Worm (Caenorhabditis elegans): ENCODE measurements around the gene tag-342.

tag-342 gene

DNA sequence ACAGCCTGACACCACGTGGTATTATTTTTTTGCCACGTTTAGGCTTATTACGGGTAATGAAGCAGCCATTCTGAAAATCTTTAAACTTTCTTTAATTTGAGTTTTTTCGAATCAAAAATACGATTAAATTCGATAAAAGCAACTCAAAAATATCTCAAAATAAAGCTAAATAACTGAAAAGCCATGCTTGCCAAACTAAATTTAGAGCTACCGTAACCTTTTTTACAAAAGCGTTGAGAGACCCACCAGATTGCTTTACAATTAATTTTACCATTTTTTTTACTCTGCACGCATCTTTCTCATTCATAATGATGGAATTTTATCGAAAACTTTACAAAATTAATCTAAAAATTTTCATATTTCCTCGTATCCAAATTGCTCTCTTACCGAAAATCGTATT lies 20.1 kb downstream of the tag-342 start:
- no peak for TF ChIP-seq hmg-4 (GFP tag; optimal IDR thresholded peaks at IDR 0.05)
- TF ChIP-seq scrt-1 (GFP tag; IDR thresholded peaks at IDR 0.05), result no peak
- TF ChIP-seq F13C5.2 (tag; optimal IDR thresholded peaks at IDR 0.05), result no peak
- TF ChIP-seq flt-1 (GFP tag; IDR thresholded peaks at IDR 0.05), result no peak
- TF ChIP-seq pes-1 (GFP tag; IDR thresholded peaks at IDR 0.05), result no peak
- no peak for TF ChIP-seq hmbx-1 (tag; optimal IDR thresholded peaks at IDR 0.05)
- no peak for TF ChIP-seq aly-1 (tag; optimal IDR thresholded peaks at IDR 0.05)
- no peak for TF ChIP-seq B0310.2 (tag; optimal IDR thresholded peaks at IDR 0.05)
- TF ChIP-seq ceh-13 (GFP tag; optimal IDR thresholded peaks at IDR 0.05), result no peak
- no peak for TF ChIP-seq tra-4 (tag; optimal IDR thresholded peaks at IDR 0.05)
- no peak for TF ChIP-seq tbx-11 (GFP tag; IDR thresholded peaks at IDR 0.05)
- TF ChIP-seq ama-1 (optimal IDR thresholded peaks at IDR 0.05), result no peak
- no peak for TF ChIP-seq tbx-37 (GFP tag; conservative IDR thresholded peaks at IDR 0.05)
- no peak for TF ChIP-seq sea-1 (GFP tag; conservative IDR thresholded peaks at IDR 0.05)
- no peak for TF ChIP-seq hnd-1 (tag; optimal IDR thresholded peaks at IDR 0.05)
- no peak for TF ChIP-seq ets-7 (tag; optimal IDR thresholded peaks at IDR 0.05)
- no peak for TF ChIP-seq ceh-36 (tag; optimal IDR thresholded peaks at IDR 0.05)

DNA sequence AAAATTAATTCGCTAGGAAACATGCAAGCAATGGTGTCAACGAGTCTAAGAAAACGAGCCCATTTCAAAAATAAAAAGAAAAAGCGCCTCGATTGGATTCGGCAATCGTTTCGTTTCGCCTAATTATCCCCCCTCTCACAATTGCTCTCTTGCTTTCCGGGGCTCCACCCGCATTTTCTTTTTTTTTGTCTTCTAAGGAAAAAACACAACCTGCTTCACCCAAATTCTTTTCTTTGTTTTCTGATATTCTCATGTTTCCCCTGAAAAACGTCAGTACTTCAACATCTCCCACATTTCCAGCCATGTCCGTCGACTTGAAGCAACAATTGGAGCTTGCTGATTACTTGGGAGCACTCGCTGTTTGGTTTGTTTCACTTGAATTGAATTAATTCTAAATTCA lies 20.5 kb downstream of the tag-342 start, which contains the start of gene nlp-36:
Gene nlp-36 (plus strand): TSS at position 301 of the 400 bp plus-strand sequence.
- TF ChIP-seq tbx-11 (GFP tag; IDR thresholded peaks at IDR 0.05) (no peak), aly-1 (tag; optimal IDR thresholded peaks at IDR 0.05) (no peak), hnd-1 (tag; optimal IDR thresholded peaks at IDR 0.05) (no peak), ama-1 (optimal IDR thresholded peaks at IDR 0.05) (no peak), B0310.2 (tag; optimal IDR thresholded peaks at IDR 0.05) (no peak), tra-4 (tag; optimal IDR thresholded peaks at IDR 0.05) (no peak)

DNA sequence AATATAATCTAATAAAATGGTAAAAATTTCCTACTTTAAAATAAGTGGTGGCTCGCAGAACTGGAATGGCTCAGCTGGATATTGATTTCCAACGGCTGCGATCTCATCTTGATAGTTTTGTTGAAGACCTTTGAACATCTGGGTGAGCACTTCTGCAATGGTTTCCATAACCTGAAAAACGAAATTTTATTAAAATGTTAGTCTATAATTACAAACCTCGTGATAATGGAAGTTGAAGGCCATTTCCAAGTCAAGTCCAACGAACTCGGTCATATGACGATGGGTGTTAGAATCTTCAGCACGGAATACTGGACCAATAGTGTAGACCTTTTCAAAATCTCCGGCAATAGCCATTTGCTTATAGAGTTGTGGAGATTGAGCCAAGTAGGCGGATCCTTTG lies 21.8 kb downstream of the tag-342 start:
- TF ChIP-seq ets-7 (tag; optimal IDR thresholded peaks at IDR 0.05) (no peak), sea-1 (GFP tag; conservative IDR thresholded peaks at IDR 0.05) (no peak), F13C5.2 (tag; optimal IDR thresholded peaks at IDR 0.05) (no peak), pes-1 (GFP tag; IDR thresholded peaks at IDR 0.05) (no peak), ceh-13 (GFP tag; optimal IDR thresholded peaks at IDR 0.05) (no peak), hmbx-1 (tag; optimal IDR thresholded peaks at IDR 0.05) (no peak), aly-1 (tag; optimal IDR thresholded peaks at IDR 0.05) (no peak), hnd-1 (tag; optimal IDR thresholded peaks at IDR 0.05) (no peak), tra-4 (tag; optimal IDR thresholded peaks at IDR 0.05) (no peak), tbx-37 (GFP tag; conservative IDR thresholded peaks at IDR 0.05) (no peak), tbx-11 (GFP tag; IDR thresholded peaks at IDR 0.05) (no peak), ama-1 (optimal IDR thresholded peaks at IDR 0.05) (no peak), flt-1 (GFP tag; IDR thresholded peaks at IDR 0.05) (no peak), scrt-1 (GFP tag; IDR thresholded peaks at IDR 0.05) (no peak), ceh-36 (tag; optimal IDR thresholded peaks at IDR 0.05) (no peak)

DNA sequence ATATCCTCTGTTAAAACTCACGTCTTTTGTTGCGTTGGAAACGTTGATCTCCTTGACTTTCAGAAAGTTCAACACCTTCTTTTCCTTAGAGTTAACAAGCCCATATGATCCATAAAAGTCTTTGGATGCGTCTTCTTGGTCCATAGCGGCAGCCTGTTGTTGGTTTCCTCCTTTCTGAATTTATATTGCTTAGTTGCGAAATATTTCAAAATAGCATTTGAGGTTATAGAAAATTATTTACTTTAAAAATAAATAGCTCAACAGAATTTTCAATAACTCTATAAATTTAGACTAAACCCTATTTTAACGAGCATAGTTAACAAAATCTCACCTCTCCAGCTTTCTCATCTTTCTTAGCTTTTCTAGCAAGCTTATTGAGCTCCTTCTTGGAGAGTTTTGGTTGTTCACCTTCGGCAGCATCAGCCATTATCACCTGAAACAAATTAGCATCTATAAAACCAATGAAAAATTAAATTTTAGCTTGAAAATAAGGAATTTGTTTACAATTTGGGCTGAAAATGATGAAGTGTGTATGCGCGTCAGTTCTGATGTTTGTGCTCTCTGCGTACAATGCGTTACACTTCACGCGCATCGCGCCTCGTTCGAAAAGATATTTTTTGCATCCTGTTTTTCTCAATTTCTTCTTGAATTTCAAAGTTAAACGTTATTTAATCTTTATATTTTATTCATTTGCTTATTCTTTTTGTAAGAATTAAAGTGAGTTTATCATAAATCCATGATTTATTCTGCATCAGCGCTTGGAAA lies 23.0 kb downstream of the tag-342 start, which contains the start of the genes dars-1 and ctr-9:
Gene dars-1 (minus strand): TSS at position 433 of the 765 bp plus-strand sequence.
Gene ctr-9 (plus strand): TSS at position 614 of the 765 bp plus-strand sequence.
- TF ChIP-seq scrt-1 (GFP tag; IDR thresholded peaks at IDR 0.05) (no peak), tbx-11 (GFP tag; IDR thresholded peaks at IDR 0.05) (no peak), aly-1 (tag; optimal IDR thresholded peaks at IDR 0.05) (no peak), pes-1 (GFP tag; IDR thresholded peaks at IDR 0.05) (no peak), tbx-37 (GFP tag; conservative IDR thresholded peaks at IDR 0.05) (no peak), sea-1 (GFP tag; conservative IDR thresholded peaks at IDR 0.05) (no peak), B0310.2 (tag; optimal IDR thresholded peaks at IDR 0.05) (no peak), ceh-36 (tag; optimal IDR thresholded peaks at IDR 0.05) (no peak), ets-7 (tag; optimal IDR thresholded peaks at IDR 0.05) (no peak), hnd-1 (tag; optimal IDR thresholded peaks at IDR 0.05) (no peak), hmg-4 (GFP tag; optimal IDR thresholded peaks at IDR 0.05) (no peak), F13C5.2 (tag; optimal IDR thresholded peaks at IDR 0.05) (no peak), flt-1 (GFP tag; IDR thresholded peaks at IDR 0.05) (no peak), hmbx-1 (tag; optimal IDR thresholded peaks at IDR 0.05) (no peak), tra-4 (tag; optimal IDR thresholded peaks at IDR 0.05) (no peak), ceh-13 (GFP tag; optimal IDR thresholded peaks at IDR 0.05) (no peak)

DNA sequence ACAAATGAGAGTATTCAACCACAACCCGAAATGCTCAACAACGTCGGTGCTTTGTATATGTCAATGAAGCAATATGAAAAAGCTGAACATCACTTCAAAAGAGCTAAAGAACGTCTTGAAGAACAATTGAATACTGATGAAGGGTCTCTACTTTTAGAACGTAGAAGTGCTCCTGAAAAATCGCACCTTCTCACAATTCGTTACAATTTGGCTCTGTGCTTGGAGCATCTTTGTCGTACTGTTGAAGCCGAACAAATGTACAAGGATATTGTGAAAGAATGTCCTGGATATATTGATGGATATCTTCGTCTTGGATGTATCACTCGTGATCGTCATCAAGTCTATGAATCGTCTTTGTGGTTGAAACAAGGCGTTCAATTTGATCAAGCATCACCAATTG lies 26.3 kb downstream of the tag-342 start:
- TF ChIP-seq B0310.2 (tag; optimal IDR thresholded peaks at IDR 0.05) (no peak), hnd-1 (tag; optimal IDR thresholded peaks at IDR 0.05) (no peak), pes-1 (GFP tag; IDR thresholded peaks at IDR 0.05) (no peak), hmbx-1 (tag; optimal IDR thresholded peaks at IDR 0.05) (no peak), F13C5.2 (tag; optimal IDR thresholded peaks at IDR 0.05) (no peak)

DNA sequence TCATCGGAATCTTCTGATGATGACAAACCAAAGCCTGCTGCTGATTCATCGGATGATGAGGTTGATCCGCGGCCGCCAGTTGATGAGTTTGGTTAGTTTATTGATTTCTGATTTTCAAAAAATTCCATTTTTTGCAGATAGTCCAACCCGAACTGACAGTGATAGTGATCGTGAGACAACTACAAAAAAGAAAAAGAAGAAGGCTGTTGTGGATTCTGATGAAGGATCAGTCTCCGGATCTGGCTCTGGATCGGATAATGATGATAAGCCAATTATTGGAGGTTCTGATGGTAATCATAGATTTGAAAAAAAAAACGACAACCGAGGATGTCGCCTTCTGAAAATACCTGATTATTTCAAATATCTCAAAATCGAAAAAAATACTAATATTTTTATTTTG lies 28.1 kb downstream of the tag-342 start:
- TF ChIP-seq sea-1 (GFP tag; conservative IDR thresholded peaks at IDR 0.05), result no peak
- TF ChIP-seq F13C5.2 (tag; optimal IDR thresholded peaks at IDR 0.05), result no peak
- no peak for TF ChIP-seq B0310.2 (tag; optimal IDR thresholded peaks at IDR 0.05)
- no peak for TF ChIP-seq ceh-13 (GFP tag; optimal IDR thresholded peaks at IDR 0.05)
- TF ChIP-seq flt-1 (GFP tag; IDR thresholded peaks at IDR 0.05), result no peak
- no peak for TF ChIP-seq hmg-4 (GFP tag; optimal IDR thresholded peaks at IDR 0.05)
- no peak for TF ChIP-seq ceh-36 (tag; optimal IDR thresholded peaks at IDR 0.05)
- no peak for TF ChIP-seq ama-1 (optimal IDR thresholded peaks at IDR 0.05)
- no peak for TF ChIP-seq hnd-1 (tag; optimal IDR thresholded peaks at IDR 0.05)
- TF ChIP-seq aly-1 (tag; optimal IDR thresholded peaks at IDR 0.05), result no peak

DNA sequence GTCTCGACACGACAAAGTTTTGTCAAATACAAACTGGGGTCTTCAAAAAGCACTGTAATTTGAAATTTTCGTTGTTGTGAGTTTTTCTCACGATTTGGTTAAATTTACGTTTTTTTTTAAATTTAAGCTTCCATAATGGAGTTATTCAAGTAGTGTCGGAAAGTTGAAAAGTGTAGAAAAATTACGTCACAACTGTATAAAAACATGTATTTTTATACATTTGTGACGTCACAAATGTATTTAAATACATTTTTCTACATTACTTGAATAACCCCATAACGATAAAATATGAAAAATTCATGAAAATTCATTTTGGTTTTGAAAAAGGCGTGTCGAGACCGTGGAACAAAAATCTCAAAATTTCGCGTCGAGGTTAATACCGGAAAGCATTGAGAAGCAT lies 29.5 kb downstream of the tag-342 start:
- TF ChIP-seq hnd-1 (tag; optimal IDR thresholded peaks at IDR 0.05) (no peak), ets-7 (tag; optimal IDR thresholded peaks at IDR 0.05) (no peak), tbx-37 (GFP tag; conservative IDR thresholded peaks at IDR 0.05) (no peak), tra-4 (tag; optimal IDR thresholded peaks at IDR 0.05) (no peak), hmg-4 (GFP tag; optimal IDR thresholded peaks at IDR 0.05) (no peak)

All from whole organism, early embryonic.